Worm (Caenorhabditis elegans) whole organism, L1 larva: ENCODE measurements around the gene moe-3.

Experiments used
- aly-2 ChIP-seq: fragments of 150-350 bp; optimal IDR thresholded peaks from 2 replicates; lab custom pipeline; 2014; ENCODE audit warnings: missing biosample characterization, missing genetic modification characterization
- ceh-90 ChIP-seq: sonication (generic microtip); optimal IDR thresholded peaks from 2 replicates; lab custom pipeline; 2016; ENCODE audit warnings: missing genetic modification characterization, missing compliant biosample characterization
- dpl-1 ChIP-seq, 3 experiments: fragments of 150-350 bp in 2 of 3; sonication (generic microtip) in 1 of 3; optimal IDR thresholded peaks; 2 replicates each; lab custom pipeline; 2014 to 2017; ENCODE audit warnings: missing biosample characterization in 3 of 3, missing genetic modification characterization in 3 of 3, missing genetic modification reagents in 3 of 3
- fos-1 ChIP-seq: fragments of 150-350 bp; optimal IDR thresholded peaks from 2 replicates; lab custom pipeline; 2014; ENCODE audit warnings: missing biosample characterization, missing genetic modification characterization
- lsy-2 ChIP-seq, 2 experiments: fragments of 150-350 bp; optimal IDR thresholded peaks; 2 replicates each; lab custom pipeline; 2014; ENCODE audit warnings: missing biosample characterization in 2 of 2, missing genetic modification characterization in 2 of 2
- nhr-12 ChIP-seq: sonication (generic microtip); optimal IDR thresholded peaks from 2 replicates; lab custom pipeline; 2017; ENCODE audit warnings: missing biosample characterization, missing genetic modification characterization
- sox-4 ChIP-seq: sonication (generic microtip); optimal IDR thresholded peaks from 2 replicates; lab custom pipeline; 2016; ENCODE audit warnings: missing genetic modification characterization, missing compliant biosample characterization
- zip-4 ChIP-seq: fragments of 200-800 bp; sonication (Bioruptor generic); optimal IDR thresholded peaks from 2 replicates; lab custom pipeline; 2018; ENCODE audit warnings: mild to moderate bottlenecking, missing genetic modification characterization, moderate library complexity, missing compliant biosample characterization

- TF ChIP-seq lsy-2 (tag; optimal IDR thresholded peaks at IDR 0.05; lab: Kevin White, UChicago) (peak; percentile 16 to 73), nhr-12 (tag; lab: Kevin White, UChicago) (no peak), fos-1 (peak; percentile 46), aly-2 (tag; lab: Kevin White, UChicago) (peak; percentile 14), zip-4 (GFP tag; lab: Kevin White, UChicago) (no peak), ceh-90 (no peak), sox-4 (tag; lab: Kevin White, UChicago) (no peak), dpl-1 (GFP tag; optimal IDR thresholded peaks at IDR 0.05; lab: Kevin White, UChicago) (peak; percentile 9 to 32 (median 16))
Observed at ce11 chrII:13195163-13195562, 29.6 kb upstream of the moe-3 start, which contains the start of gene lec-1.
